Fruit fly (Drosophila melanogaster): ENCODE data around the gene CG4842.
A peak's percentile ranks its signal among the peaks of the same experiment; 100 is the strongest.

CG4842 gene

DNA sequence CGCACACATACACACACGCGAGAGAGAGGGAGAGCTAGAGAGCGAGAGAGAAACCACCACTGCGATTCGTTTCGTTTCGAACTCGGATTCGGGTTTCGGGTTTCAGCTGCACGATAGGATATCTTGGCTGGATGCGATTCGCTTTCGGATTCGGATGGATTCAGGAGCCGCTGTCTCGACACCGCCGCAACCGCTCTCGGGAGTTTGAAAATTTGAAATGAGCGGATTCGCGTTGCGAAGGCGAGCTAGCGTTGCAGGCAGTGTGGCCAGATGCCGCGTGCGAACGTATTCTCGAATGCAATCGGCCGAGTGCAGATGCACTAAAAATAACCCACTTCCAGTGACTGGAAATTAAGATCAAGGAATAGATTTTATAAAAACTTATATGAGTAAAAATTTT lies 43.4 kb downstream of the CG4842 start, which contains the start of gene fax (continued):
- TF ChIP-seq Hsf (GFP tag; optimal IDR thresholded peaks at IDR 0.05): no peak
- peak; percentile 91 for TF ChIP-seq HLHmδ (GFP tag; optimal IDR thresholded peaks at IDR 0.05)
- no peak for TF ChIP-seq Doc2 (GFP tag; IDR thresholded peaks at IDR 0.05)
- TF ChIP-seq ash1 (GFP tag; optimal IDR thresholded peaks at IDR 0.05): no peak
- no peak for TF ChIP-seq CG1647 (GFP tag; optimal IDR thresholded peaks at IDR 0.05)
- no peak for TF ChIP-seq CG9215 (GFP tag; IDR thresholded peaks at IDR 0.05)
- no peak for TF ChIP-seq Mad (GFP tag; optimal IDR thresholded peaks at IDR 0.05)
- no peak for TF ChIP-seq gcm2 (GFP tag; optimal IDR thresholded peaks at IDR 0.05)
- peak; percentile 45; the same call in 1 of the 2 replicates for TF ChIP-seq MBD-R2 (GFP tag; IDR thresholded peaks at IDR 0.05)
- no peak for TF ChIP-seq eve (GFP tag; optimal IDR thresholded peaks at IDR 0.05)
- peak; percentile 51 for TF ChIP-seq ac (GFP tag; optimal IDR thresholded peaks at IDR 0.05)
- no peak for TF ChIP-seq CG12769 (tag; optimal IDR thresholded peaks at IDR 0.05)
- no peak for TF ChIP-seq CG6654 (GFP tag; optimal IDR thresholded peaks at IDR 0.05)
- no peak for TF ChIP-seq hb (GFP tag; IDR thresholded peaks at IDR 0.05; ENCODE audit: partially characterized antibody)
- TF ChIP-seq CG17385 (GFP tag; optimal IDR thresholded peaks at IDR 0.05): peak; percentile 51
- no peak for TF ChIP-seq CG15696 (tag; optimal IDR thresholded peaks at IDR 0.05)
- TF ChIP-seq Gsc (GFP tag; IDR thresholded peaks at IDR 0.05): no peak
- TF ChIP-seq sim (GFP tag; IDR thresholded peaks at IDR 0.05): 0 out of 2 replicates have a peak, but pooled peaks have one; percentile 30
- peak; percentile 12 for TF ChIP-seq pfk (GFP tag; optimal IDR thresholded peaks at IDR 0.05)
- peak; percentile 36 for TF ChIP-seq CrebB (tag; optimal IDR thresholded peaks at IDR 0.05)
- no peak for TF ChIP-seq CG1529 (GFP tag; optimal IDR thresholded peaks at IDR 0.05)
- no peak for TF ChIP-seq Fer3 (tag; optimal IDR thresholded peaks at IDR 0.05)
- TF ChIP-seq Dp (GFP tag; optimal IDR thresholded peaks at IDR 0.05): peak; percentile 67
- peak; percentile 69 for TF ChIP-seq CG12659 (GFP tag; optimal IDR thresholded peaks at IDR 0.05)
- TF ChIP-seq Bgb (GFP tag; IDR thresholded peaks at IDR 0.05; ENCODE audit: partially characterized antibody): peak; percentile 56; the same call in 1 of the 2 replicates
- TF ChIP-seq bcd (GFP tag; optimal IDR thresholded peaks at IDR 0.05): no peak
- peak; percentile 32; the same call in 1 of the 2 replicates for TF ChIP-seq peb (GFP tag; IDR thresholded peaks at IDR 0.05)
- peak; percentile 14; the same call in 1 of the 3 replicates for TF ChIP-seq HLH4C (GFP tag; IDR thresholded peaks at IDR 0.05; ENCODE audit: partially characterized antibody)
- no peak for TF ChIP-seq Dfd (GFP tag; optimal IDR thresholded peaks at IDR 0.05)
- no peak for TF ChIP-seq CG7928 (GFP tag; optimal IDR thresholded peaks at IDR 0.05)
- TF ChIP-seq ci (GFP tag; IDR thresholded peaks at IDR 0.05): peak; percentile 74; the same call in 2 of the 3 replicates
- peak; percentile 13; the same call in 1 of the 3 replicates for TF ChIP-seq zfh1 (GFP tag; IDR thresholded peaks at IDR 0.05)
- no peak for TF ChIP-seq CG4328 (GFP tag; optimal IDR thresholded peaks at IDR 0.05)
- TF ChIP-seq Oli (tag; optimal IDR thresholded peaks at IDR 0.05): no peak
- no peak for TF ChIP-seq CG7786 (GFP tag; optimal IDR thresholded peaks at IDR 0.05)
- peak; percentile 47 for TF ChIP-seq CG12391 (tag; optimal IDR thresholded peaks at IDR 0.05)
- no peak; the same call in 2 of the 3 replicates for TF ChIP-seq CG2199 (GFP tag; IDR thresholded peaks at IDR 0.05)
- TF ChIP-seq CG10979 (tag; optimal IDR thresholded peaks at IDR 0.05): peak; percentile 41
- no peak for TF ChIP-seq gt (GFP tag; IDR thresholded peaks at IDR 0.05)
- 0 out of 2 replicates have a peak, but pooled peaks have one; percentile 11 for TF ChIP-seq CG10959 (GFP tag; IDR thresholded peaks at IDR 0.05)
- peak; percentile 14 for TF ChIP-seq CG12299 (tag; optimal IDR thresholded peaks at IDR 0.05)
- TF ChIP-seq seq (GFP tag; IDR thresholded peaks at IDR 0.05): peak; percentile 17; the same call in 1 of the 2 replicates
- no peak for TF ChIP-seq cas (GFP tag; IDR thresholded peaks at IDR 0.05)
- no peak for TF ChIP-seq BEAF-32 (GFP tag; optimal IDR thresholded peaks at IDR 0.05)
- TF ChIP-seq onecut (GFP tag; IDR thresholded peaks at IDR 0.05): peak; percentile 33; the same call in 1 of the 2 replicates
- no peak for TF ChIP-seq corto (GFP tag; optimal IDR thresholded peaks at IDR 0.05)
- peak; percentile 30 for TF ChIP-seq CG6765 (GFP tag; optimal IDR thresholded peaks at IDR 0.05)
- TF ChIP-seq HmgD (GFP tag; optimal IDR thresholded peaks at IDR 0.05): no peak
- TF ChIP-seq CG11504 (tag; optimal IDR thresholded peaks at IDR 0.05): no peak
- TF ChIP-seq fd96Cb (tag; optimal IDR thresholded peaks at IDR 0.05): no peak

Data from whole organism, embryonic.